Worm (Caenorhabditis elegans): ENCODE measurements around the gene srz-99.

DNA sequence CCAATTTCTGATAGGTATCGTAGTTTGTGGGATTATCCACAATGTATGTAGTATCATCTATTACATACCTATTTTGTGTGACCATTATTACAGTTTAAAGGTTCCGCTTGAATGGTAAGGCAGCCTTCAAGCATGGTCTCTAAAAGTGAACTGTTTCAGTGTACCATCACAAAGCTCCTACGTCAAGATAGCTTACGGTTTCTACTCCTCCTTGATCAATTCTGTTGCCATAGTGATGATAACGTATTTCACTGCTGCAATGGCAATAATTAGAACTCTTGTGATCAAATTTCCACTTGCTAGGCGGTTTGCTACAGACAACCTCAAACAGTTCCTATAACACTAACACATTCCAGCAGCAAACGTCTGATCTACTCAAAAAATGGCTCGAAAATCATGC lies 46.7 kb upstream of the srz-99 start:
- no peak for TF ChIP-seq ceh-28 (tag; optimal IDR thresholded peaks at IDR 0.05)
- TF ChIP-seq nhr-77 (tag; optimal IDR thresholded peaks at IDR 0.05): no peak
- no peak for TF ChIP-seq lin-13 (GFP tag; optimal IDR thresholded peaks at IDR 0.05)
- no peak for TF ChIP-seq dpl-1 (GFP tag; optimal IDR thresholded peaks at IDR 0.05)
- no peak for TF ChIP-seq ctbp-1 (GFP tag; IDR thresholded peaks at IDR 0.05)
- no peak for TF ChIP-seq F10B5.3 (tag; optimal IDR thresholded peaks at IDR 0.05)
- TF ChIP-seq pqm-1 (tag; optimal IDR thresholded peaks at IDR 0.05): no peak
- TF ChIP-seq skn-1 (tag; optimal IDR thresholded peaks at IDR 0.05): no peak
- no peak for TF ChIP-seq nhr-41 (GFP tag; IDR thresholded peaks at IDR 0.05)
- TF ChIP-seq daf-16 (GFP tag; optimal IDR thresholded peaks at IDR 0.05): no peak
- no peak for TF ChIP-seq daf-16 (tag; optimal IDR thresholded peaks at IDR 0.05)
- no peak for TF ChIP-seq F49E8.2 (tag; optimal IDR thresholded peaks at IDR 0.05; ENCODE audit: borderline replicate concordance)
- TF ChIP-seq unc-62 (GFP tag; optimal IDR thresholded peaks at IDR 0.05 in 1 of 2): no peak
- TF ChIP-seq unc-62 (tag; optimal IDR thresholded peaks at IDR 0.05): no peak
- TF ChIP-seq set-16 (GFP tag; IDR thresholded peaks at IDR 0.05): no peak

All from whole organism, L4 larva.